Comparison of ENCODE assay signal across 3 worm cellular contexts in genomic region chrX:8716822-8717221, ce11.
TF ChIP-seq lines count a peak whose summit lies in the region.

Gene F53A9.7 (minus strand): TSS chrX:8716922.

TF ChIP-seq in whole organism, L1 larva, 84 proteins besides CTCF, POLR2A, EP300 and RAD21:
- TF ChIP-seq unc-86 (tag; optimal IDR thresholded peaks at IDR 0.05; lab: Kevin White, UChicago) (no peak), elt-3 (tag; optimal IDR thresholded peaks at IDR 0.05; lab: Kevin White, UChicago) (no peak), skn-1 (tag; optimal IDR thresholded peaks at IDR 0.05; lab: Kevin White, UChicago) (no peak), rnt-1 (tag; optimal IDR thresholded peaks at IDR 0.05; lab: Kevin White, UChicago) (no peak), nhr-85 (tag; lab: Kevin White, UChicago) (peak; percentile 35), lin-15B (tag; optimal IDR thresholded peaks at IDR 0.05; lab: Kevin White, UChicago) (no peak), nhr-11 (tag; optimal IDR thresholded peaks at IDR 0.05; lab: Kevin White, UChicago) (no peak), aha-1 (tag; optimal IDR thresholded peaks at IDR 0.05; lab: Kevin White, UChicago) (no peak)

TF ChIP-seq in whole organism, L3 larva, 47 proteins besides CTCF, POLR2A, EP300 and RAD21:
- TF ChIP-seq ceh-28 (tag; optimal IDR thresholded peaks at IDR 0.05; lab: Kevin White, UChicago): no peak
- peak; percentile 16 for TF ChIP-seq pha-4 (tag; optimal IDR thresholded peaks at IDR 0.05; lab: Kevin White, UChicago)
- no peak for TF ChIP-seq tbx-2 (tag; optimal IDR thresholded peaks at IDR 0.05; lab: Kevin White, UChicago)
- peak; percentile 33 for TF ChIP-seq elt-2 (tag; optimal IDR thresholded peaks at IDR 0.05; lab: Kevin White, UChicago)

TF ChIP-seq in whole organism, L4 larva, 104 proteins besides CTCF, POLR2A, EP300 and RAD21:
- TF ChIP-seq hif-1 (tag; optimal IDR thresholded peaks at IDR 0.05; lab: Kevin White, UChicago) (no peak), dve-1 (tag; optimal IDR thresholded peaks at IDR 0.05; lab: Kevin White, UChicago; ENCODE audit: insufficient read depth) (peak; percentile 13), mep-1 (tag; optimal IDR thresholded peaks at IDR 0.05; lab: Kevin White, UChicago) (no peak), nhr-10 (tag; optimal IDR thresholded peaks at IDR 0.05; lab: Kevin White, UChicago) (no peak), spr-1 (tag; optimal IDR thresholded peaks at IDR 0.05; lab: Kevin White, UChicago) (no peak), aha-1 (tag; lab: Kevin White, UChicago) (peak; percentile 25), zfp-2 (tag; optimal IDR thresholded peaks at IDR 0.05; lab: Kevin White, UChicago) (no peak), ceh-32 (tag; optimal IDR thresholded peaks at IDR 0.05; lab: Kevin White, UChicago; ENCODE audit: poor library complexity) (no peak), unc-62 (GFP tag; optimal IDR thresholded peaks at IDR 0.05 in 1 of 2; lab: Kevin White, UChicago) (peak in 1 of 2 experiments; percentile 60), unc-62 (tag; optimal IDR thresholded peaks at IDR 0.05; lab: Kevin White, UChicago) (no peak)

Comparison
In these comparisons a context has a peak if more than half of its experiments do, and no peak if none do; other contexts are left out.
1. Of the 29 proteins assayed by ChIP-seq in both whole organism, L4 larva and whole organism, L1 larva: peak only in whole organism, L4 larva: aha-1; only in whole organism, L1 larva: none; in both: none; in neither: 27; mixed calls (peak in some experiments, not most) for 1.